Fruit fly (Drosophila melanogaster) whole organism, pupa: Measurements from ENCODE around the gene Gr22c.

Experiments
- CG10348 ChIP-seq: fragments of 200-800 bp; sonication (Bioruptor generic); IDR thresholded peaks from 2 replicates; pipeline ENCODE4 v1.3.6; 2022; ENCODE audit warnings: missing biosample characterization, missing genetic modification characterization
- CG14655 ChIP-seq: fragments of 200-800 bp; sonication (Bioruptor generic); optimal IDR thresholded peaks from 3 replicates; lab custom pipeline; 2017; ENCODE audit warnings: mild to moderate bottlenecking, missing biosample characterization, missing genetic modification reagents, missing genetic modification characterization
- CG17806 ChIP-seq: fragments of 200-800 bp; sonication (Bioruptor generic); optimal IDR thresholded peaks from 2 replicates; lab custom pipeline; 2018; ENCODE audit warnings: missing biosample characterization, mild to moderate bottlenecking, missing genetic modification characterization, moderate library complexity
- CG32121 ChIP-seq: fragments of 200-800 bp; sonication (Bioruptor generic); IDR thresholded peaks from 2 replicates; pipeline ENCODE4 v1.3.6; 2022; ENCODE audit warnings: missing biosample characterization, missing genetic modification characterization
- CG8159 ChIP-seq: fragments of 200-800 bp; sonication (Bioruptor generic); optimal IDR thresholded peaks from 3 replicates; lab custom pipeline; 2018; ENCODE audit warnings: missing biosample characterization, mild to moderate bottlenecking, missing genetic modification characterization, moderate library complexity
- CG8301 ChIP-seq: fragments of 200-800 bp; sonication (Bioruptor generic); optimal IDR thresholded peaks from 2 replicates; lab custom pipeline; 2018; ENCODE audit warnings: missing biosample characterization, mild to moderate bottlenecking, missing genetic modification characterization
- CG9948 ChIP-seq: fragments of 200-800 bp; sonication (Bioruptor generic); optimal IDR thresholded peaks from 2 replicates; lab custom pipeline; 2018; ENCODE audit warnings: missing biosample characterization, mild to moderate bottlenecking, missing genetic modification characterization, moderate library complexity
- EcR ChIP-seq: fragments of 200-800 bp; sonication (Bioruptor generic); optimal IDR thresholded peaks from 3 replicates; lab custom pipeline; 2019; ENCODE audit warnings: missing biosample characterization, missing genetic modification characterization, mild to moderate bottlenecking, moderate library complexity, missing genetic modification reagents
- fd96Ca ChIP-seq: fragments of 200-800 bp; sonication (Bioruptor generic); IDR thresholded peaks from 3 replicates; pipeline ENCODE4 v1.3.6; 2022; ENCODE audit warnings: missing biosample characterization, missing genetic modification characterization
- gl ChIP-seq: fragments of 200-800 bp; sonication (Bioruptor generic); optimal IDR thresholded peaks from 2 replicates; lab custom pipeline; 2018; ENCODE audit warnings: missing biosample characterization, mild to moderate bottlenecking, missing genetic modification characterization

dm6 chr2L:1832465-1832864 is 40.8 kb upstream of the Gr22c start, which contains the start of gene c-cup:
- TF ChIP-seq CG17806 (tag; lab: Kevin White, UChicago) (no peak), CG8301 (tag; lab: Kevin White, UChicago) (no peak), CG8159 (tag; lab: Kevin White, UChicago) (no peak), CG32121 (GFP tag; lab: Robert Waterston, UW) (no peak), EcR (GFP tag; lab: Kevin White, UChicago) (no peak), gl (tag; lab: Kevin White, UChicago) (no peak), CG14655 (no peak), fd96Ca (GFP tag; lab: Robert Waterston, UW) (no peak), CG10348 (no peak), CG9948 (tag; lab: Kevin White, UChicago) (no peak)
